Worm (Caenorhabditis elegans) whole organism, young adult: ENCODE data around the gene glt-5.

Experiments used
- B0019.2 ChIP-seq: fragments of 200-800 bp; sonication (Bioruptor generic); conservative IDR thresholded peaks from 2 replicates; pipeline ENCODE4 v1.3.6; 2022; ENCODE audit warnings: missing genetic modification reagents, missing genetic modification characterization, missing compliant biosample characterization
- B0035.1 ChIP-seq: sonication (generic microtip); optimal IDR thresholded peaks from 2 replicates; lab custom pipeline; 2016; ENCODE audit warnings: missing genetic modification characterization, mild to moderate bottlenecking, missing compliant biosample characterization, missing genotype, missing genetic modification reagents
- B0336.3 ChIP-seq: fragments of 200-800 bp; sonication (Bioruptor generic); IDR thresholded peaks from 2 replicates; pipeline ENCODE4 v1.3.6; 2022; ENCODE audit warnings: missing genetic modification characterization, missing compliant biosample characterization
- C06A6.2 ChIP-seq: fragments of 200-800 bp; sonication (Bioruptor generic); conservative IDR thresholded peaks from 2 replicates; pipeline ENCODE4 v1.3.6; 2022; ENCODE audit warnings: missing genetic modification characterization, missing compliant biosample characterization
- F10E7.11 ChIP-seq: sonication (generic microtip); optimal IDR thresholded peaks from 2 replicates; lab custom pipeline; 2017; ENCODE audit warnings: mild to moderate bottlenecking, missing genetic modification characterization, moderate library complexity, missing compliant biosample characterization
- F22D6.2 ChIP-seq: sonication (generic microtip); optimal IDR thresholded peaks from 2 replicates; lab custom pipeline; 2016; ENCODE audit warnings: mild to moderate bottlenecking, missing genetic modification characterization, missing compliant biosample characterization
- F33H1.4 ChIP-seq: fragments of 200-800 bp; sonication (Bioruptor generic); IDR thresholded peaks from 2 replicates; pipeline ENCODE4 v1.3.6; 2022; ENCODE audit warnings: missing genetic modification reagents, missing genetic modification characterization, missing compliant biosample characterization
- F39B2.1 ChIP-seq: fragments of 200-800 bp; sonication (Bioruptor generic); IDR thresholded peaks from 2 replicates; pipeline ENCODE4 v1.3.6; 2022; ENCODE audit warnings: missing genetic modification reagents, missing genetic modification characterization, missing compliant biosample characterization
- F57A8.1 ChIP-seq: fragments of 200-800 bp; sonication (Bioruptor generic); optimal IDR thresholded peaks from 2 replicates; lab custom pipeline; 2018; ENCODE audit warnings: mild to moderate bottlenecking, missing genetic modification characterization, moderate library complexity, missing compliant biosample characterization
- Y56A3A.18 ChIP-seq: fragments of 200-800 bp; sonication (Bioruptor generic); IDR thresholded peaks from 2 replicates; pipeline ENCODE4 v1.3.6; 2022; ENCODE audit warnings: missing genetic modification reagents, missing genetic modification characterization, missing compliant biosample characterization
- Y79H2A.3 ChIP-seq: fragments of 200-800 bp; sonication (Bioruptor generic); conservative IDR thresholded peaks from 2 replicates; pipeline ENCODE4 v1.3.6; 2022; ENCODE audit warnings: missing genetic modification reagents, missing genetic modification characterization, missing compliant biosample characterization
- Y95B8A.8 ChIP-seq: fragments of 200-800 bp; sonication (Bioruptor generic); IDR thresholded peaks from 2 replicates; pipeline ENCODE4 v1.3.6; 2022; ENCODE audit warnings: missing genetic modification reagents, missing genetic modification characterization, missing compliant biosample characterization
- ama-1 ChIP-seq, 3 experiments: fragments of 150-350 bp in 1 of 3; sonication (generic microtip) in 2 of 3; optimal IDR thresholded peaks; 2 replicates each; lab custom pipeline; 2014 to 2018; ENCODE audit warnings: missing biosample characterization in 2 of 3, missing genetic modification characterization in 2 of 3, missing genetic modification reagents in 2 of 3
- aptf-3 ChIP-seq: fragments of 200-800 bp; sonication (Bioruptor generic); IDR thresholded peaks from 2 replicates; pipeline ENCODE4 v1.3.6; 2022; ENCODE audit warnings: missing genetic modification characterization, missing compliant biosample characterization
- atf-7 ChIP-seq: sonication (generic microtip); optimal IDR thresholded peaks from 2 replicates; lab custom pipeline; 2017; ENCODE audit warnings: mild to moderate bottlenecking, missing genetic modification characterization, missing compliant biosample characterization
- attf-3 ChIP-seq: fragments of 200-800 bp; sonication (Bioruptor generic); conservative IDR thresholded peaks from 2 replicates; pipeline ENCODE4 v1.3.6; 2022; ENCODE audit warnings: missing genetic modification reagents, missing genetic modification characterization, missing compliant biosample characterization
- chd-7 ChIP-seq: sonication (generic microtip); optimal IDR thresholded peaks from 2 replicates; lab custom pipeline; 2016; ENCODE audit warnings: mild to moderate bottlenecking, missing genetic modification characterization, moderate library complexity, missing compliant biosample characterization
- dpl-1 ChIP-seq: fragments of 150-350 bp; optimal IDR thresholded peaks from 2 replicates; lab custom pipeline; 2014; ENCODE audit warnings: missing biosample characterization, missing genetic modification reagents, missing genetic modification characterization
- efl-1 ChIP-seq: fragments of 150-350 bp; optimal IDR thresholded peaks from 2 replicates; lab custom pipeline; 2014; ENCODE audit warnings: missing biosample characterization, missing genetic modification reagents, missing genetic modification characterization
- ekl-4 ChIP-seq: fragments of 200-800 bp; sonication (Bioruptor generic); IDR thresholded peaks from 2 replicates; pipeline ENCODE4 v1.3.6; 2022; ENCODE audit warnings: missing genetic modification reagents, missing genetic modification characterization, missing compliant biosample characterization
- gei-17 ChIP-seq: fragments of 200-800 bp; sonication (Bioruptor generic); optimal IDR thresholded peaks from 2 replicates; lab custom pipeline; 2018; ENCODE audit warnings: mild to moderate bottlenecking, missing genetic modification characterization, missing compliant biosample characterization
- him-1 ChIP-seq: sonication (generic microtip); optimal IDR thresholded peaks from 2 replicates; lab custom pipeline; 2016; ENCODE audit warnings: missing genotype, missing genetic modification reagents, missing genetic modification characterization, missing compliant biosample characterization
- hmg-1.2 ChIP-seq: fragments of 200-800 bp; sonication (Bioruptor generic); IDR thresholded peaks from 2 replicates; pipeline ENCODE4 v1.3.6; 2022; ENCODE audit warnings: missing genetic modification reagents, missing genetic modification characterization, missing compliant biosample characterization
- lag-1 ChIP-seq: fragments of 200-800 bp; sonication (Bioruptor generic); IDR thresholded peaks from 2 replicates; pipeline ENCODE4 v1.3.6; 2022; ENCODE audit warnings: missing genetic modification reagents, missing genetic modification characterization, missing compliant biosample characterization
- let-526 ChIP-seq: fragments of 200-800 bp; sonication (Bioruptor generic); IDR thresholded peaks from 2 replicates; pipeline ENCODE4 v1.3.6; 2022; ENCODE audit warnings: missing genetic modification reagents, missing genetic modification characterization, missing compliant biosample characterization
- lin-40 ChIP-seq: sonication (generic microtip); optimal IDR thresholded peaks from 2 replicates; lab custom pipeline; 2016; ENCODE audit warnings: missing genetic modification characterization, mild to moderate bottlenecking, missing compliant biosample characterization, missing genotype, missing genetic modification reagents
- lin-54 ChIP-seq: fragments of 200-800 bp; sonication (Bioruptor generic); optimal IDR thresholded peaks from 2 replicates; lab custom pipeline; 2018; ENCODE audit warnings: mild to moderate bottlenecking, missing genetic modification characterization, missing compliant biosample characterization
- lsl-1 ChIP-seq: fragments of 200-800 bp; sonication (Bioruptor generic); optimal IDR thresholded peaks from 2 replicates; lab custom pipeline; 2018; ENCODE audit warnings: mild to moderate bottlenecking, missing genetic modification characterization, moderate library complexity, missing compliant biosample characterization
- lsy-27 ChIP-seq: sonication (generic microtip); optimal IDR thresholded peaks from 2 replicates; lab custom pipeline; 2017; ENCODE audit warnings: missing genetic modification characterization, mild to moderate bottlenecking, missing compliant biosample characterization, antibody characterized with exemption, missing genotype, borderline replicate concordance; ENCODE audit not compliant: insufficient read depth
- madf-10 ChIP-seq: sonication (generic microtip); optimal IDR thresholded peaks from 2 replicates; lab custom pipeline; 2016; ENCODE audit warnings: mild to moderate bottlenecking, missing genetic modification characterization, missing compliant biosample characterization
- madf-3 ChIP-seq: fragments of 200-800 bp; sonication (Bioruptor generic); IDR thresholded peaks from 2 replicates; pipeline ENCODE4 v1.3.6; 2022; ENCODE audit warnings: missing genetic modification reagents, missing genetic modification characterization, missing compliant biosample characterization
- madf-6 ChIP-seq: fragments of 200-800 bp; sonication (Bioruptor generic); IDR thresholded peaks from 2 replicates; pipeline ENCODE4 v1.3.6; 2022; ENCODE audit warnings: missing genetic modification reagents, missing genetic modification characterization, missing compliant biosample characterization
- nfya-1 ChIP-seq: sonication (generic microtip); optimal IDR thresholded peaks from 2 replicates; lab custom pipeline; 2017; ENCODE audit warnings: antibody characterized with exemption, missing compliant biosample characterization, missing genetic modification characterization, borderline replicate concordance; ENCODE audit not compliant: insufficient read depth
- nhr-120 ChIP-seq: fragments of 200-800 bp; sonication (Bioruptor generic); IDR thresholded peaks from 2 replicates; pipeline ENCODE4 v1.3.6; 2022; ENCODE audit warnings: missing genetic modification characterization, missing compliant biosample characterization
- nhr-179 ChIP-seq: sonication (generic microtip); optimal IDR thresholded peaks from 2 replicates; lab custom pipeline; 2016; ENCODE audit warnings: mild to moderate bottlenecking, missing genetic modification characterization, missing compliant biosample characterization
- nhr-27 ChIP-seq: fragments of 200-800 bp; sonication (Bioruptor generic); optimal IDR thresholded peaks from 2 replicates; lab custom pipeline; 2018; ENCODE audit warnings: mild to moderate bottlenecking, missing genetic modification characterization, moderate library complexity, missing compliant biosample characterization
- nhr-80 ChIP-seq: sonication (generic microtip); optimal IDR thresholded peaks from 2 replicates; lab custom pipeline; 2016; ENCODE audit warnings: missing genetic modification characterization, missing compliant biosample characterization
- pbrm-1 ChIP-seq: fragments of 200-800 bp; sonication (Bioruptor generic); IDR thresholded peaks from 2 replicates; pipeline ENCODE4 v1.3.6; 2022; ENCODE audit warnings: missing genetic modification reagents, missing genetic modification characterization, missing compliant biosample characterization
- rec-8 ChIP-seq, 2 experiments: sonication (generic microtip); optimal IDR thresholded peaks; 2 replicates each; lab custom pipeline; 2016; ENCODE audit warnings: mild to moderate bottlenecking in 2 of 2, missing genetic modification characterization in 2 of 2, missing genetic modification reagents in 2 of 2, missing genotype in 2 of 2, missing biosample characterization in 1 of 2, missing compliant biosample characterization in 1 of 2, moderate library complexity in 1 of 2
- snpc-3.4 ChIP-seq: sonication (generic microtip); optimal IDR thresholded peaks from 2 replicates; lab custom pipeline; 2017; ENCODE audit warnings: missing genetic modification characterization, mild to moderate bottlenecking, missing compliant biosample characterization, antibody characterized with exemption, moderate library complexity, missing genotype, missing genetic modification reagents
- somi-1 ChIP-seq: fragments of 200-800 bp; sonication (Bioruptor generic); optimal IDR thresholded peaks from 2 replicates; lab custom pipeline; 2018; ENCODE audit warnings: mild to moderate bottlenecking, missing genetic modification characterization, missing compliant biosample characterization
- tlf-1 ChIP-seq: fragments of 200-800 bp; sonication (Bioruptor generic); optimal IDR thresholded peaks from 2 replicates; lab custom pipeline; 2018; ENCODE audit warnings: mild to moderate bottlenecking, missing genetic modification characterization, missing compliant biosample characterization
- unc-62 ChIP-seq: fragments of 150-350 bp; optimal IDR thresholded peaks from 2 replicates; lab custom pipeline; 2014; ENCODE audit warnings: missing biosample characterization, missing genetic modification reagents, missing genetic modification characterization
- zfh-2 ChIP-seq: fragments of 200-800 bp; sonication (Bioruptor generic); conservative IDR thresholded peaks from 2 replicates; pipeline ENCODE4 v1.3.6; 2022; ENCODE audit warnings: missing genetic modification reagents, missing genetic modification characterization, missing compliant biosample characterization
- ztf-26 ChIP-seq: sonication (generic microtip); optimal IDR thresholded peaks from 2 replicates; lab custom pipeline; 2017; ENCODE audit warnings: missing genetic modification characterization, missing compliant biosample characterization
- ztf-28 ChIP-seq: fragments of 200-800 bp; sonication (Bioruptor generic); IDR thresholded peaks from 2 replicates; pipeline ENCODE4 v1.3.6; 2022; ENCODE audit warnings: missing genetic modification reagents, missing genetic modification characterization, missing compliant biosample characterization
- ztf-6 ChIP-seq: fragments of 200-800 bp; sonication (Bioruptor generic); IDR thresholded peaks from 2 replicates; pipeline ENCODE4 v1.3.6; 2022; ENCODE audit warnings: missing genetic modification reagents, missing genetic modification characterization, missing compliant biosample characterization

Gene glt-5

ce11 chrII:9742784-9743183, 34.1 kb upstream of the glt-5 start, which contains the start of gene pno-1:
pno-1 (minus strand) TSS chrII:9742884.
- TF ChIP-seq somi-1 (GFP tag; lab: Kevin White, UChicago) = no peak
- TF ChIP-seq ztf-26 = no peak
- peak; percentile 41; the same call in 1 of the 2 replicates for TF ChIP-seq madf-6 (GFP tag; lab: Robert Waterston, UW)
- no peak for TF ChIP-seq ama-1 (optimal IDR thresholded peaks at IDR 0.05; lab: Kevin White, UChicago)
- TF ChIP-seq ama-1 (GFP tag; optimal IDR thresholded peaks at IDR 0.05; lab: Kevin White, UChicago) = peak in 1 of 2 experiments; percentile 14

ce11 chrII:9741400-9741799, 32.7 kb upstream of the glt-5 start:
- no peak for TF ChIP-seq madf-3
- no peak for TF ChIP-seq C06A6.2 (GFP tag; lab: Robert Waterston, UW)
- no peak for TF ChIP-seq rec-8 (tag; optimal IDR thresholded peaks at IDR 0.05; lab: Kevin White, UChicago)
- TF ChIP-seq B0019.2 (GFP tag; lab: Robert Waterston, UW) = no peak
- no peak for TF ChIP-seq lag-1 (GFP tag; lab: Robert Waterston, UW)
- TF ChIP-seq lsl-1 (GFP tag; lab: Kevin White, UChicago) = no peak
- TF ChIP-seq Y56A3A.18 (GFP tag; lab: Robert Waterston, UW) = no peak
- TF ChIP-seq pbrm-1 (GFP tag; lab: Robert Waterston, UW) = no peak
- no peak for TF ChIP-seq F10E7.11
- TF ChIP-seq chd-7 (tag; lab: Kevin White, UChicago) = no peak
- TF ChIP-seq ztf-28 (GFP tag; lab: Robert Waterston, UW) = no peak
- TF ChIP-seq him-1 = no peak
- no peak for TF ChIP-seq Y95B8A.8 (GFP tag; lab: Robert Waterston, UW)
- peak; percentile 2 for TF ChIP-seq madf-10
- peak; percentile 6 for TF ChIP-seq lin-54 (GFP tag; lab: Kevin White, UChicago)
- 0 out of 2 replicates have a peak, but pooled peaks have one; percentile 17 for TF ChIP-seq let-526 (GFP tag; lab: Robert Waterston, UW)
- TF ChIP-seq lin-40 (tag; lab: Kevin White, UChicago) = no peak
- TF ChIP-seq efl-1 = no peak
- peak; percentile 63 for TF ChIP-seq nhr-80 (tag; lab: Kevin White, UChicago)
- TF ChIP-seq ztf-6 = no peak
- no peak for TF ChIP-seq aptf-3 (GFP tag; lab: Robert Waterston, UW)
- no peak for TF ChIP-seq F33H1.4
- no peak for TF ChIP-seq nhr-120
- TF ChIP-seq F57A8.1 (GFP tag; lab: Kevin White, UChicago) = no peak
- TF ChIP-seq F22D6.2 (tag; lab: Kevin White, UChicago) = no peak
- TF ChIP-seq snpc-3.4 (tag; lab: Kevin White, UChicago) = no peak
- no peak for TF ChIP-seq attf-3 (GFP tag; lab: Robert Waterston, UW)
- no peak for TF ChIP-seq F39B2.1 (GFP tag; lab: Robert Waterston, UW)
- no peak for TF ChIP-seq nhr-179 (tag; lab: Kevin White, UChicago)
- TF ChIP-seq hmg-1.2 (GFP tag; lab: Robert Waterston, UW) = no peak
- no peak for TF ChIP-seq B0035.1 (tag; lab: Kevin White, UChicago)
- no peak for TF ChIP-seq nhr-27 (tag; lab: Kevin White, UChicago)
- no peak for TF ChIP-seq lsy-27 (tag; lab: Kevin White, UChicago)
- TF ChIP-seq nfya-1 (tag; lab: Kevin White, UChicago) = no peak
- TF ChIP-seq zfh-2 (GFP tag; lab: Robert Waterston, UW) = no peak
- no peak for TF ChIP-seq Y79H2A.3 (GFP tag; lab: Robert Waterston, UW)
- TF ChIP-seq tlf-1 (GFP tag; lab: Kevin White, UChicago) = peak; percentile 41
- peak; percentile 97 for TF ChIP-seq unc-62 (GFP tag; lab: Kevin White, UChicago)
- no peak for TF ChIP-seq gei-17 (GFP tag; lab: Kevin White, UChicago)
- no peak for TF ChIP-seq ztf-26
- TF ChIP-seq dpl-1 (GFP tag; lab: Kevin White, UChicago) = no peak
- TF ChIP-seq ekl-4 (GFP tag; lab: Robert Waterston, UW) = no peak
- peak; percentile 22 for TF ChIP-seq atf-7 (tag; lab: Kevin White, UChicago)
- TF ChIP-seq B0336.3 = no peak
